Fruit fly (Drosophila melanogaster) S2 (cell line): Measurements from ENCODE around the gene Calx.

Source experiments
- CG8478 ChIP-seq: fragments of >200 bp; optimal IDR thresholded peaks from 2 replicates; lab custom pipeline; 2018
- CTCF ChIP-seq, 2 experiments: fragments of >200 bp; optimal IDR thresholded peaks; 2 replicates each; lab custom pipeline; 2018

- TF ChIP-seq CTCF (optimal IDR thresholded peaks at IDR 0.05; lab: Kevin White, UChicago), result no peak
- TF ChIP-seq CG8478 (lab: Kevin White, UChicago), result no peak
Measured at dm6 chr3R:20989657-20990056, 11.7 kb downstream of the Calx start.
